Worm (Caenorhabditis elegans): ENCODE measurements around the gene npax-3.

npax-3 gene

ce11 chrIV:10826029-10826428 lies 1.9 kb downstream of the npax-3 start:
- TF ChIP-seq nhr-43 (tag; optimal IDR thresholded peaks at IDR 0.05; ENCODE audit: poor library complexity, severe bottlenecking) (peak; percentile 18), tbx-2 (tag; optimal IDR thresholded peaks at IDR 0.05) (no peak), sea-2 (GFP tag; optimal IDR thresholded peaks at IDR 0.05) (no peak)

DNA sequence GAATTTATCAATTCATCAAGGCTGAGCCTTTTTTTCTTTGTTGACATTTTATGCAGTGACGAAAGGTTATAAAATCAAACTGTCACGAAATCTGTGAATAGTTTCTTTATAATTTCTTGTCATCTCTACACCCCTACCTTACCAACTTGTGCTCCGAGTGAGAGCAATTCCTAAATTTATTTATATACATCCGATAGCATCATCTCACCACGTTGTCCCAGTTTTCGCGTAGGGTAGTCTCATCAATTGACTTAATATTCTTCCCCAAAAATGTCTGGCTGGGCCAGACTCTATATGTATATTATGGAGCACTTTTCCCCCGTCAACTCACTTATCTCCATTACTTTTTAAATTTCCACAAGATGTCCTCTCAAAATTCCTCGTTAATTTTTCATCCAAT lies 2.6 kb downstream of the npax-3 start:
- TF ChIP-seq pha-4 (tag; optimal IDR thresholded peaks at IDR 0.05) (no peak), ama-1 (optimal IDR thresholded peaks at IDR 0.05) (peak; percentile 32)

- TF ChIP-seq nhr-25 (tag; optimal IDR thresholded peaks at IDR 0.05) (peak; percentile 93), tbx-2 (tag; optimal IDR thresholded peaks at IDR 0.05) (peak; percentile 75), ztf-4 (tag; optimal IDR thresholded peaks at IDR 0.05) (no peak), unc-39 (tag; optimal IDR thresholded peaks at IDR 0.05) (no peak), skn-1 (tag; optimal IDR thresholded peaks at IDR 0.05) (peak; percentile 91), mml-1 (tag; optimal IDR thresholded peaks at IDR 0.05) (no peak), lsy-12 (tag; optimal IDR thresholded peaks at IDR 0.05) (peak; percentile 3), nhr-11 (tag; optimal IDR thresholded peaks at IDR 0.05) (peak; percentile 88), egl-5 (tag; optimal IDR thresholded peaks at IDR 0.05) (peak; percentile 40), fos-1 (tag; optimal IDR thresholded peaks at IDR 0.05) (peak; percentile 84), elt-2 (tag; optimal IDR thresholded peaks at IDR 0.05) (peak; percentile 77), R02D3.7 (tag; optimal IDR thresholded peaks at IDR 0.05) (peak; percentile 15), ceh-9 (tag; optimal IDR thresholded peaks at IDR 0.05) (no peak), lin-15B (tag; optimal IDR thresholded peaks at IDR 0.05) (peak; percentile 59), nhr-237 (tag; optimal IDR thresholded peaks at IDR 0.05) (no peak), mdl-1 (tag; optimal IDR thresholded peaks at IDR 0.05) (no peak), aly-2 (tag; optimal IDR thresholded peaks at IDR 0.05) (no peak), pha-4 (tag; optimal IDR thresholded peaks at IDR 0.05) (peak; percentile 88), nhr-28 (tag; optimal IDR thresholded peaks at IDR 0.05) (no peak), nhr-76 (tag; optimal IDR thresholded peaks at IDR 0.05) (no peak), ZK546.5 (tag; optimal IDR thresholded peaks at IDR 0.05) (no peak), ceh-28 (tag; optimal IDR thresholded peaks at IDR 0.05) (peak; percentile 72), unc-62 (GFP tag; optimal IDR thresholded peaks at IDR 0.05) (peak; percentile 77), ztf-11 (tag; optimal IDR thresholded peaks at IDR 0.05) (no peak), nhr-67 (tag; optimal IDR thresholded peaks at IDR 0.05) (peak; percentile 8), fkh-2 (tag; optimal IDR thresholded peaks at IDR 0.05) (no peak), eor-1 (tag; optimal IDR thresholded peaks at IDR 0.05) (no peak), nhr-77 (tag; optimal IDR thresholded peaks at IDR 0.05) (no peak), egl-27 (tag; optimal IDR thresholded peaks at IDR 0.05) (peak; percentile 74), nhr-12 (tag; optimal IDR thresholded peaks at IDR 0.05) (no peak), nhr-23 (tag; optimal IDR thresholded peaks at IDR 0.05) (peak; percentile 82), jun-1 (tag; optimal IDR thresholded peaks at IDR 0.05) (peak; percentile 94), elt-1 (tag; optimal IDR thresholded peaks at IDR 0.05) (peak; percentile 71), fkh-10 (GFP tag; optimal IDR thresholded peaks at IDR 0.05) (peak; percentile 49), lin-39 (tag; optimal IDR thresholded peaks at IDR 0.05) (peak; percentile 80), ceh-82 (tag; optimal IDR thresholded peaks at IDR 0.05) (no peak), ceh-16 (tag; optimal IDR thresholded peaks at IDR 0.05) (no peak), daf-12 (tag; optimal IDR thresholded peaks at IDR 0.05) (no peak), nhr-43 (tag; optimal IDR thresholded peaks at IDR 0.05; ENCODE audit: poor library complexity, severe bottlenecking) (peak; percentile 73), sea-2 (GFP tag; optimal IDR thresholded peaks at IDR 0.05) (no peak), ama-1 (optimal IDR thresholded peaks at IDR 0.05) (peak; percentile 36), hmg-11 (tag; optimal IDR thresholded peaks at IDR 0.05) (peak; percentile 92), snpc-4 (tag; optimal IDR thresholded peaks at IDR 0.05) (peak; percentile 72), pqm-1 (tag; optimal IDR thresholded peaks at IDR 0.05) (peak; percentile 74), zag-1 (tag; optimal IDR thresholded peaks at IDR 0.05) (peak; percentile 59), elt-3 (tag; optimal IDR thresholded peaks at IDR 0.05) (no peak), nfya-1 (tag; optimal IDR thresholded peaks at IDR 0.05; ENCODE audit: insufficient read depth) (peak; percentile 68)
These were observed 6.2 kb downstream of the npax-3 start for ce11 chrIV:10821672-10822304.
